Fruit fly (Drosophila melanogaster): ENCODE results near the gene CG32199.

Gene CG32199

dm6 chr3L:18605172-18605571 is 6.5 kb upstream of the CG32199 start, which contains the start of gene CG18233:
TSS of gene CG18233 (plus strand) at chr3L:18605472.
- TF ChIP-seq CG6272 (GFP tag; IDR thresholded peaks at IDR 0.05) (no peak), fu2 (GFP tag; optimal IDR thresholded peaks at IDR 0.05) (no peak), hth (optimal IDR thresholded peaks at IDR 0.05) (no peak), CG11456 (GFP tag; IDR thresholded peaks at IDR 0.05) (no peak), ac (GFP tag; optimal IDR thresholded peaks at IDR 0.05) (no peak), CG2889 (GFP tag; IDR thresholded peaks at IDR 0.05) (no peak)

- TF ChIP-seq CG2889 (GFP tag; IDR thresholded peaks at IDR 0.05) (no peak), NfI (GFP tag; optimal IDR thresholded peaks at IDR 0.05) (no peak), ash1 (GFP tag; optimal IDR thresholded peaks at IDR 0.05) (no peak), dati (GFP tag; IDR thresholded peaks at IDR 0.05) (no peak), onecut (GFP tag; IDR thresholded peaks at IDR 0.05) (no peak), ERR (GFP tag; optimal IDR thresholded peaks at IDR 0.05) (no peak)
These were observed 4.5 kb upstream of the CG32199 start, which contains the start of gene CG18231 for dm6 chr3L:18607162-18607561. TSS of gene CG18231 (plus strand) at chr3L:18607462.

- no peak for TF ChIP-seq cato (GFP tag; optimal IDR thresholded peaks at IDR 0.05; ENCODE audit: borderline replicate concordance)
- no peak for TF ChIP-seq ttk (GFP tag; IDR thresholded peaks at IDR 0.05)
- no peak for TF ChIP-seq CG7928 (GFP tag; optimal IDR thresholded peaks at IDR 0.05)
- TF ChIP-seq shn (GFP tag; optimal IDR thresholded peaks at IDR 0.05): no peak
- TF ChIP-seq ase (GFP tag; IDR thresholded peaks at IDR 0.05): no peak
- no peak for TF ChIP-seq z (GFP tag; IDR thresholded peaks at IDR 0.05)
- TF ChIP-seq Hr3 (GFP tag; optimal IDR thresholded peaks at IDR 0.05): no peak
- TF ChIP-seq E2f1 (GFP tag; IDR thresholded peaks at IDR 0.05): no peak
- no peak for TF ChIP-seq CG8944 (GFP tag; optimal IDR thresholded peaks at IDR 0.05)
These were observed 2.4 kb upstream of the CG32199 start, which contains the start of gene CG32201 for dm6 chr3L:18609320-18609719. TSS of gene CG32201 (plus strand) at chr3L:18609620.

dm6 chr3L:18617893-18618577 is 6.3 kb downstream of the CG32199 start, which contains the start of the genes CG13380 and CG4174:
TSS of gene CG13380 (minus strand) at chr3L:18617943.
TSS of gene CG4174 (minus strand) at chr3L:18617943.
- peak in 1 of 2 experiments; percentile 35 for TF ChIP-seq tll (GFP tag; optimal IDR thresholded peaks at IDR 0.05)
- TF ChIP-seq gcm2 (GFP tag; optimal IDR thresholded peaks at IDR 0.05): no peak
- no peak for TF ChIP-seq Usf (GFP tag; optimal IDR thresholded peaks at IDR 0.05)
- TF ChIP-seq HmgD (GFP tag; optimal IDR thresholded peaks at IDR 0.05): peak; percentile 72
- TF ChIP-seq tna (GFP tag; IDR thresholded peaks at IDR 0.05; ENCODE audit: partially characterized antibody): peak; percentile 92
- TF ChIP-seq Adf1 (GFP tag; IDR thresholded peaks at IDR 0.05): peak; percentile 47; the same call in 1 of the 2 replicates
- no peak for TF ChIP-seq CG13775 (GFP tag; optimal IDR thresholded peaks at IDR 0.05)
- peak; percentile 93 for TF ChIP-seq Opbp (GFP tag; IDR thresholded peaks at IDR 0.05; ENCODE audit: partially characterized antibody)
- TF ChIP-seq ato (GFP tag; IDR thresholded peaks at IDR 0.05; ENCODE audit: partially characterized antibody): peak; percentile 91
- peak; percentile 41 for TF ChIP-seq her (GFP tag; optimal IDR thresholded peaks at IDR 0.05)
- TF ChIP-seq CG8765 (GFP tag; IDR thresholded peaks at IDR 0.05): no peak; the same call in 1 of the 2 replicates
- no peak for TF ChIP-seq pan (optimal IDR thresholded peaks at IDR 0.05)
- peak in 1 of 2 experiments; percentile 44 for TF ChIP-seq pan (GFP tag; optimal IDR thresholded peaks at IDR 0.05 in 1 of 2, IDR thresholded peaks at IDR 0.05 in 1 of 2)
- TF ChIP-seq Dll (GFP tag; IDR thresholded peaks at IDR 0.05; ENCODE audit: partially characterized antibody): peak; percentile 51; the same call in 1 of the 4 replicates
- TF ChIP-seq CG31365 (tag; optimal IDR thresholded peaks at IDR 0.05): peak; percentile 48
- peak; percentile 16; the same call in 1 of the 2 replicates for TF ChIP-seq Xrp1 (GFP tag; IDR thresholded peaks at IDR 0.05)
- peak; percentile 20 for TF ChIP-seq CG10267 (tag; optimal IDR thresholded peaks at IDR 0.05)
- TF ChIP-seq CG5180 (GFP tag; optimal IDR thresholded peaks at IDR 0.05): no peak
- TF ChIP-seq ac (GFP tag; optimal IDR thresholded peaks at IDR 0.05): no peak
- peak; percentile 93 for TF ChIP-seq bbx (GFP tag; IDR thresholded peaks at IDR 0.05; ENCODE audit: partially characterized antibody)
- TF ChIP-seq Rfx (GFP tag; IDR thresholded peaks at IDR 0.05): peak; percentile 60; the same call in 1 of the 2 replicates
- TF ChIP-seq unc-4 (GFP tag; IDR thresholded peaks at IDR 0.05; ENCODE audit: partially characterized antibody): peak; percentile 52; the same call in 1 of the 2 replicates
- no peak for TF ChIP-seq CG6689 (GFP tag; IDR thresholded peaks at IDR 0.05)
- TF ChIP-seq Doc3 (GFP tag; IDR thresholded peaks at IDR 0.05; ENCODE audit: partially characterized antibody): peak; percentile 31; the same call in 1 of the 3 replicates
- TF ChIP-seq CG2199 (GFP tag; IDR thresholded peaks at IDR 0.05): peak; percentile 97
- no peak for TF ChIP-seq Fer3 (tag; optimal IDR thresholded peaks at IDR 0.05)

All from whole organism, embryonic.